Worm (Caenorhabditis elegans): ENCODE results near the gene ZK1127.4.
A peak's percentile ranks its signal among the peaks of the same experiment; 100 is the strongest.

- peak; percentile 86 for TF ChIP-seq nhr-11 (tag; optimal IDR thresholded peaks at IDR 0.05)
- TF ChIP-seq R02D3.7 (tag; optimal IDR thresholded peaks at IDR 0.05), result no peak
- no peak for TF ChIP-seq elt-3 (tag; optimal IDR thresholded peaks at IDR 0.05)
- TF ChIP-seq snpc-4 (tag; optimal IDR thresholded peaks at IDR 0.05), result no peak
- no peak for TF ChIP-seq zag-1 (tag; optimal IDR thresholded peaks at IDR 0.05)
- TF ChIP-seq pha-4 (tag; optimal IDR thresholded peaks at IDR 0.05), result no peak
- no peak for TF ChIP-seq mdl-1 (tag; optimal IDR thresholded peaks at IDR 0.05)
- TF ChIP-seq elt-1 (tag; optimal IDR thresholded peaks at IDR 0.05), result no peak
These were observed 19.1 kb downstream of the ZK1127.4 start for ce11 chrII:7072590-7073536.

All from whole organism, L3 larva.